Worm (Caenorhabditis elegans): Measurements from ENCODE around the gene srbc-32.

DNA sequence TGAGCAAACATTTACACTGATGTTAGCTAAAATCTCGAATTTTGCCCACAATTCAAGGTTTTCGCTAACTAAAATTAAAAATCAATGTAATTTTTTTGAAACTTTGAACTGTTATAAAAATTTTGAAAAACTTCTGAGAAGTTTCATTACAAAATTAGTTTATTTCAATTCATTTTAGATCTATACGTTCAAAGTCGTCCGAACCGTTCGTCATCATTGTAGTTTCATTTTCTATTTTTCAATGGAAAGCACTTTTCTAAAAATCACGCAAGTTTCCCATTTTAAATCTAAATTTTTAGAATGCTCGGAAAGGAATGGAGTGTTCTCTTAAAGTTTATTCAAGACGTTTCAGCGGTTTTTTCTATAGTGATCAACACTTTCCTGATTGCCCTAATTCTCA lies 23.1 kb upstream of the srbc-32 start, which contains the start of gene str-228:
- TF ChIP-seq nhr-11 (tag; optimal IDR thresholded peaks at IDR 0.05) = no peak
- TF ChIP-seq mdl-1 (tag; optimal IDR thresholded peaks at IDR 0.05) = no peak
- TF ChIP-seq daf-12 (tag; optimal IDR thresholded peaks at IDR 0.05) = no peak
